Worm (Caenorhabditis elegans): Measurements from ENCODE around the gene F59F4.3.

ce11 chrX:15848867-15849266 lies 1.5 kb upstream of the F59F4.3 start:
- no peak for TF ChIP-seq tlf-1 (GFP tag; optimal IDR thresholded peaks at IDR 0.05)
- no peak for TF ChIP-seq D2030.7 (GFP tag; IDR thresholded peaks at IDR 0.05)
- TF ChIP-seq hsf-1 (GFP tag; IDR thresholded peaks at IDR 0.05), result no peak
- no peak for TF ChIP-seq sptf-2 (GFP tag; optimal IDR thresholded peaks at IDR 0.05)
- TF ChIP-seq F57A8.1 (GFP tag; optimal IDR thresholded peaks at IDR 0.05), result no peak
- no peak for TF ChIP-seq egl-18 (GFP tag; IDR thresholded peaks at IDR 0.05)
- TF ChIP-seq nfyb-1 (GFP tag; IDR thresholded peaks at IDR 0.05), result no peak
- TF ChIP-seq mcd-1 (GFP tag; IDR thresholded peaks at IDR 0.05), result no peak
- no peak for TF ChIP-seq C17E4.6 (GFP tag; IDR thresholded peaks at IDR 0.05)
- TF ChIP-seq Y53F4B.3 (GFP tag; IDR thresholded peaks at IDR 0.05), result no peak
- no peak for TF ChIP-seq lin-40 (tag; optimal IDR thresholded peaks at IDR 0.05)
- no peak for TF ChIP-seq ama-1 (optimal IDR thresholded peaks at IDR 0.05)
- TF ChIP-seq ama-1 (GFP tag; optimal IDR thresholded peaks at IDR 0.05), result no peak
